Fruit fly (Drosophila melanogaster) whole organism, prepupa: ENCODE results near the gene Mettl4.

ENCODE experiments used
- CG16779 ChIP-seq: fragments of 200-800 bp; sonication (Bioruptor generic); optimal IDR thresholded peaks from 3 replicates; lab custom pipeline; 2017; ENCODE audit warnings: missing biosample characterization, mild to moderate bottlenecking, missing genetic modification characterization
- CG31627 ChIP-seq: fragments of 200-800 bp; sonication (Bioruptor generic); optimal IDR thresholded peaks from 3 replicates; lab custom pipeline; 2016; ENCODE audit warnings: missing biosample characterization, missing genetic modification characterization
- CG32006 ChIP-seq: fragments of 200-800 bp; sonication (Bioruptor generic); optimal IDR thresholded peaks from 3 replicates; lab custom pipeline; 2017; ENCODE audit warnings: missing biosample characterization, mild to moderate bottlenecking, missing genetic modification characterization
- CG8119 ChIP-seq: fragments of 200-800 bp; sonication (Bioruptor generic); IDR thresholded peaks from 3 replicates; pipeline ENCODE4 v1.3.6; 2022; ENCODE audit warnings: missing biosample characterization, missing genetic modification characterization
- Ets21C ChIP-seq: fragments of 200-800 bp; sonication (Bioruptor generic); optimal IDR thresholded peaks from 3 replicates; lab custom pipeline; 2016; ENCODE audit warnings: missing biosample characterization, missing genetic modification characterization
- Hr4 ChIP-seq: fragments of 200-800 bp; sonication (Bioruptor generic); optimal IDR thresholded peaks from 3 replicates; lab custom pipeline; 2016; ENCODE audit warnings: missing biosample characterization, missing genetic modification characterization
- Met ChIP-seq: fragments of 200-800 bp; sonication (Bioruptor generic); optimal IDR thresholded peaks from 3 replicates; lab custom pipeline; 2016; ENCODE audit warnings: missing biosample characterization, missing genetic modification characterization
- OdsH ChIP-seq: fragments of 200-800 bp; sonication (Bioruptor generic); optimal IDR thresholded peaks from 3 replicates; lab custom pipeline; 2016; ENCODE audit warnings: missing biosample characterization, missing genetic modification characterization
- Sox102F ChIP-seq: fragments of 200-800 bp; sonication (Bioruptor generic); optimal IDR thresholded peaks from 2 replicates; lab custom pipeline; 2016; ENCODE audit warnings: missing biosample characterization, mild to moderate bottlenecking, missing genetic modification characterization
- pdm3 ChIP-seq: fragments of 200-800 bp; sonication (Bioruptor generic); optimal IDR thresholded peaks from 3 replicates; lab custom pipeline; 2016; ENCODE audit warnings: missing biosample characterization, missing genetic modification characterization
- salr ChIP-seq, 2 experiments: fragments of 200-800 bp; sonication (Bioruptor generic); optimal IDR thresholded peaks; 3 replicates each; lab custom pipeline; 2016 to 2018; ENCODE audit warnings: missing biosample characterization in 2 of 2, missing genetic modification characterization in 2 of 2, mild to moderate bottlenecking in 1 of 2
- ss ChIP-seq, 2 experiments: fragments of 200-800 bp; sonication (Bioruptor generic); optimal IDR thresholded peaks; 2 replicates in 1 of 2; 3 replicates in 1 of 2; lab custom pipeline; 2017 to 2018; ENCODE audit warnings: mild to moderate bottlenecking in 2 of 2, missing biosample characterization in 2 of 2, missing genetic modification characterization in 2 of 2, moderate library complexity in 1 of 2

DNA sequence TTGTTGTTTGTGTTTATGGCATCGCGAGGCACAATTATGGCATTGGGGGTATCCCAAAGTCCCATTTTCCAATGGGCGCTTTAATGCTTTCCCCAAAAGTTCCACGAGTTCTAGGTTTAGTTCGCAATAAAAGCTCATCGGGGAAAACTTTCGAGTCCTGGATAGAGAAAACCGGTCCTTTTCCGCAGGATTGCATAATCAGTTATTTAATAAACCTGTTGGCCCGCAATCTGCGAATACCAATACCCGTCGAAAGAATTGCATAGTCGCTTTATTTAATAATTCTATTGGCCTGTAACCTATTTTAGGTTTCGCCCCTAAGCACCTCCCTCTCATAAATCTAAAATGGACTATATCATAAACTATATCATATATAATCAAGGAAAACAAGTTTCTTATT is 45.0 kb downstream of the Mettl4 start:
- no peak for TF ChIP-seq OdsH (GFP tag; lab: Kevin White, UChicago)
- no peak for TF ChIP-seq ss (GFP tag; optimal IDR thresholded peaks at IDR 0.05; lab: Kevin White, UChicago)
- TF ChIP-seq CG32006 (GFP tag; lab: Kevin White, UChicago) = no peak
- no peak for TF ChIP-seq CG31627 (GFP tag; lab: Kevin White, UChicago)
- TF ChIP-seq Met (GFP tag; lab: Kevin White, UChicago) = no peak
- TF ChIP-seq salr (GFP tag; optimal IDR thresholded peaks at IDR 0.05; lab: Kevin White, UChicago) = no peak
- no peak for TF ChIP-seq pdm3
- no peak for TF ChIP-seq Hr4
- no peak for TF ChIP-seq Ets21C (GFP tag; lab: Kevin White, UChicago)
- no peak for TF ChIP-seq CG16779 (tag; lab: Kevin White, UChicago)
- no peak for TF ChIP-seq CG8119
- TF ChIP-seq Sox102F = no peak
